Fruit fly (Drosophila melanogaster) whole organism, embryonic: ENCODE measurements around the gene Pdh.

Experiments
- Bgb ChIP-seq: fragments of 200-800 bp; sonication (Bioruptor generic); IDR thresholded peaks from 2 replicates; pipeline ENCODE4 v1.3.6; 2022; ENCODE audit warnings: missing biosample characterization, missing genetic modification characterization; ENCODE audit not compliant: partially characterized antibody
- CG10366 ChIP-seq: fragments of 200-800 bp; sonication (Bioruptor generic); IDR thresholded peaks from 2 replicates; pipeline ENCODE4 v1.3.6; 2022; ENCODE audit warnings: missing biosample characterization, missing genetic modification characterization
- CG10431 ChIP-seq: fragments of 200-800 bp; sonication (Bioruptor generic); optimal IDR thresholded peaks from 3 replicates; lab custom pipeline; 2018; ENCODE audit warnings: missing biosample characterization, mild to moderate bottlenecking, missing genetic modification characterization
- CG12769 ChIP-seq: fragments of 200-800 bp; sonication (Bioruptor generic); optimal IDR thresholded peaks from 2 replicates; lab custom pipeline; 2019; ENCODE audit warnings: missing biosample characterization, mild to moderate bottlenecking, missing genetic modification characterization, moderate library complexity
- CG12942 ChIP-seq: fragments of 200-800 bp; sonication (Bioruptor generic); optimal IDR thresholded peaks from 3 replicates; lab custom pipeline; 2016; ENCODE audit warnings: missing biosample characterization, missing genetic modification characterization
- CG13287 ChIP-seq: fragments of 200-800 bp; sonication (Bioruptor generic); IDR thresholded peaks from 2 replicates; pipeline ENCODE4 v1.3.6; 2022; ENCODE audit warnings: missing biosample characterization, missing genetic modification characterization; ENCODE audit not compliant: partially characterized antibody
- CG14860 ChIP-seq: fragments of 200-800 bp; sonication (Bioruptor generic); IDR thresholded peaks from 3 replicates; pipeline ENCODE4 v1.3.6; 2022; ENCODE audit warnings: missing biosample characterization, missing genetic modification characterization; ENCODE audit not compliant: partially characterized antibody
- CG15514 ChIP-seq: fragments of 200-800 bp; sonication (Bioruptor generic); optimal IDR thresholded peaks from 3 replicates; lab custom pipeline; 2017; ENCODE audit warnings: missing biosample characterization, missing genetic modification characterization, mild to moderate bottlenecking, moderate library complexity, missing genetic modification reagents
- CG17612 ChIP-seq: fragments of 200-800 bp; sonication (Bioruptor generic); IDR thresholded peaks from 2 replicates; pipeline ENCODE4 v1.3.6; 2022; ENCODE audit warnings: missing biosample characterization, missing genetic modification characterization
- CG31441 ChIP-seq: fragments of 200-800 bp; sonication (Bioruptor generic); IDR thresholded peaks from 2 replicates; pipeline ENCODE4 v1.3.6; 2022; ENCODE audit warnings: missing biosample characterization, missing genetic modification characterization
- CG6813 ChIP-seq: fragments of 200-800 bp; sonication (Bioruptor generic); optimal IDR thresholded peaks from 2 replicates; lab custom pipeline; 2017; ENCODE audit warnings: missing biosample characterization, missing genetic modification characterization, mild to moderate bottlenecking, moderate library complexity, missing genetic modification reagents
- CG7357 ChIP-seq: fragments of 200-800 bp; sonication (Bioruptor generic); IDR thresholded peaks from 3 replicates; pipeline ENCODE4 v1.3.6; 2022; ENCODE audit warnings: missing biosample characterization, missing genetic modification characterization
- CG8281 ChIP-seq: fragments of 200-800 bp; sonication (Bioruptor generic); optimal IDR thresholded peaks from 2 replicates; lab custom pipeline; 2018; ENCODE audit warnings: missing biosample characterization, mild to moderate bottlenecking, missing genetic modification characterization, moderate library complexity
- CG8290 ChIP-seq, 3 experiments: fragments of 200-800 bp; sonication (Bioruptor generic); optimal IDR thresholded peaks; 2 replicates each; lab custom pipeline; 2016 to 2019; ENCODE audit warnings: missing biosample characterization in 3 of 3, missing genetic modification characterization in 3 of 3, mild to moderate bottlenecking in 2 of 3, moderate library complexity in 1 of 3
- E2f2 ChIP-seq: fragments of 200-800 bp; sonication (Bioruptor generic); IDR thresholded peaks from 2 replicates; pipeline ENCODE4 v1.3.6; 2022; ENCODE audit warnings: missing biosample characterization, missing genetic modification characterization
- Elba2 ChIP-seq: fragments of 200-800 bp; sonication (Bioruptor generic); optimal IDR thresholded peaks from 3 replicates; lab custom pipeline; 2016; ENCODE audit warnings: missing biosample characterization, missing genetic modification characterization
- Gsc ChIP-seq: fragments of 200-800 bp; sonication (Bioruptor generic); IDR thresholded peaks from 2 replicates; pipeline ENCODE4 v1.3.6; 2022; ENCODE audit warnings: missing biosample characterization, missing genetic modification characterization
- Lim3 ChIP-seq: fragments of 200-800 bp; sonication (Bioruptor generic); IDR thresholded peaks from 2 replicates; pipeline ENCODE4 v1.3.6; 2022; ENCODE audit warnings: missing biosample characterization, missing genetic modification characterization
- Med ChIP-seq: fragments of 200-800 bp; sonication (Bioruptor generic); peaks from one replicate; lab custom pipeline; 2016; ENCODE audit warnings: missing biosample characterization, missing genetic modification characterization, mild to moderate bottlenecking, inconsistent platforms, moderate library complexity
- Mrtf ChIP-seq: fragments of 200-800 bp; sonication (Bioruptor generic); IDR thresholded peaks from 3 replicates; pipeline ENCODE4 v1.3.6; 2022; ENCODE audit warnings: missing biosample characterization, missing genetic modification characterization
- PHDP ChIP-seq: fragments of 200-800 bp; sonication (Bioruptor generic); optimal IDR thresholded peaks from 3 replicates; lab custom pipeline; 2018; ENCODE audit warnings: missing biosample characterization, mild to moderate bottlenecking, missing genetic modification characterization, moderate library complexity
- Pdp1 ChIP-seq, 2 experiments: fragments of 200-800 bp; sonication (Bioruptor generic); optimal IDR thresholded peaks; 3 replicates each; lab custom pipeline; 2016; ENCODE audit warnings: missing biosample characterization in 2 of 2, missing genetic modification characterization in 2 of 2, mild to moderate bottlenecking in 1 of 2, moderate library complexity in 1 of 2
- Ravus ChIP-seq: fragments of 200-800 bp; sonication (Bioruptor generic); IDR thresholded peaks from 2 replicates; pipeline ENCODE4 v1.3.6; 2022; ENCODE audit warnings: missing biosample characterization, missing genetic modification characterization
- Tbp ChIP-seq: fragments of >200 bp; optimal IDR thresholded peaks from 2 replicates; lab custom pipeline; 2018; ENCODE audit warnings: missing biosample characterization, missing genetic modification characterization
- bbx ChIP-seq: fragments of 200-800 bp; sonication (Bioruptor generic); IDR thresholded peaks from 2 replicates; pipeline ENCODE4 v1.3.6; 2022; ENCODE audit warnings: missing biosample characterization, missing genetic modification characterization; ENCODE audit not compliant: partially characterized antibody
- btn ChIP-seq: fragments of 200-800 bp; sonication (Bioruptor generic); optimal IDR thresholded peaks from 2 replicates; lab custom pipeline; 2016; ENCODE audit warnings: missing biosample characterization, missing genetic modification characterization
- chinmo ChIP-seq: fragments of 200-800 bp; sonication (Bioruptor generic); IDR thresholded peaks from 4 replicates; pipeline ENCODE4 v1.3.6; 2022; ENCODE audit warnings: missing biosample characterization, missing genetic modification characterization; ENCODE audit not compliant: partially characterized antibody
- ci ChIP-seq: fragments of 200-800 bp; sonication (Bioruptor generic); IDR thresholded peaks from 3 replicates; pipeline ENCODE4 v1.3.6; 2022; ENCODE audit warnings: missing biosample characterization, missing genetic modification characterization
- crol ChIP-seq: fragments of 200-800 bp; sonication (Bioruptor generic); IDR thresholded peaks from 2 replicates; pipeline ENCODE4 v1.3.6; 2022; ENCODE audit warnings: missing biosample characterization, missing genetic modification characterization
- da ChIP-seq: fragments of 200-800 bp; sonication (Bioruptor generic); optimal IDR thresholded peaks from 2 replicates; lab custom pipeline; 2016; ENCODE audit warnings: missing biosample characterization, missing genetic modification characterization
- dm ChIP-seq: fragments of 200-800 bp; sonication (Bioruptor generic); optimal IDR thresholded peaks from 3 replicates; lab custom pipeline; 2016; ENCODE audit warnings: missing biosample characterization, missing genetic modification characterization
- dpn ChIP-seq, 2 experiments: fragments of 200-800 bp; sonication (Bioruptor generic); optimal IDR thresholded peaks; 3 replicates each; lab custom pipeline; 2016; ENCODE audit warnings: missing biosample characterization in 2 of 2, missing genetic modification characterization in 2 of 2
- en ChIP-seq: fragments of 200-800 bp; sonication (Bioruptor generic); optimal IDR thresholded peaks from 2 replicates; lab custom pipeline; 2016; ENCODE audit warnings: missing biosample characterization, missing genetic modification characterization
- fru ChIP-seq: fragments of >200 bp; optimal IDR thresholded peaks from 2 replicates; lab custom pipeline; 2017
- ftz-f1 ChIP-seq: fragments of 200-800 bp; sonication (Bioruptor generic); optimal IDR thresholded peaks from 2 replicates; lab custom pipeline; 2016; ENCODE audit warnings: missing biosample characterization, missing genetic modification characterization
- gsb ChIP-seq: fragments of 200-800 bp; sonication (Bioruptor generic); IDR thresholded peaks from 2 replicates; pipeline ENCODE4 v1.3.6; 2022; ENCODE audit warnings: missing biosample characterization, missing genetic modification characterization
- hth ChIP-seq: fragments of >200 bp; optimal IDR thresholded peaks from 2 replicates; lab custom pipeline; 2017; ENCODE audit warnings: inconsistent platforms
- jigr1 ChIP-seq: fragments of 200-800 bp; sonication (Bioruptor generic); IDR thresholded peaks from 3 replicates; pipeline ENCODE4 v1.3.6; 2022; ENCODE audit warnings: missing biosample characterization, missing genetic modification characterization
- lab ChIP-seq: fragments of 200-800 bp; sonication (Bioruptor generic); optimal IDR thresholded peaks from 3 replicates; lab custom pipeline; 2017; ENCODE audit warnings: missing biosample characterization, missing genetic modification characterization, mild to moderate bottlenecking, moderate library complexity, missing genetic modification reagents
- lola ChIP-seq, 3 experiments: fragments of >200 bp in 2 of 3; fragments of 200-800 bp in 1 of 3; sonication (Bioruptor generic) in 1 of 3; optimal IDR thresholded peaks; 2 replicates each; lab custom pipeline; 2017 to 2019; ENCODE audit warnings: missing biosample characterization in 3 of 3, missing genetic modification characterization in 3 of 3, mild to moderate bottlenecking in 1 of 3, moderate library complexity in 1 of 3
- pros ChIP-seq: fragments of 200-800 bp; sonication (Bioruptor generic); optimal IDR thresholded peaks from 3 replicates; lab custom pipeline; 2019; ENCODE audit warnings: missing biosample characterization, mild to moderate bottlenecking, missing genetic modification characterization, moderate library complexity
- sc ChIP-seq, 3 experiments: fragments of >200 bp in 2 of 3; fragments of 200-800 bp in 1 of 3; sonication (Bioruptor generic) in 1 of 3; optimal IDR thresholded peaks; 2 replicates in 2 of 3; 3 replicates in 1 of 3; lab custom pipeline; 2017; ENCODE audit warnings: mild to moderate bottlenecking in 1 of 3, missing biosample characterization in 1 of 3, missing genetic modification characterization in 1 of 3, missing genetic modification reagents in 1 of 3
- schlank ChIP-seq: fragments of 200-800 bp; sonication (Bioruptor generic); optimal IDR thresholded peaks from 2 replicates; lab custom pipeline; 2018; ENCODE audit warnings: missing biosample characterization, mild to moderate bottlenecking, missing genetic modification characterization
- scrt ChIP-seq: fragments of 200-800 bp; sonication (Bioruptor generic); optimal IDR thresholded peaks from 2 replicates; lab custom pipeline; 2018; ENCODE audit warnings: missing biosample characterization, mild to moderate bottlenecking, missing genetic modification characterization, moderate library complexity
- twi ChIP-seq: fragments of 200-800 bp; optimal IDR thresholded peaks from 2 replicates; lab custom pipeline; 2019; ENCODE audit warnings: missing biosample characterization, mild to moderate bottlenecking, missing genetic modification characterization, moderate library complexity
- unpg ChIP-seq: fragments of 200-800 bp; sonication (Bioruptor generic); optimal IDR thresholded peaks from 3 replicates; lab custom pipeline; 2018; ENCODE audit warnings: missing biosample characterization, mild to moderate bottlenecking, missing genetic modification characterization, moderate library complexity
- usp ChIP-seq: fragments of >200 bp; optimal IDR thresholded peaks from 2 replicates; lab custom pipeline; 2017; ENCODE audit warnings: missing biosample characterization, missing genetic modification characterization
- vvl ChIP-seq: fragments of 200-800 bp; sonication (Bioruptor generic); IDR thresholded peaks from 2 replicates; pipeline ENCODE4 v1.3.6; 2022; ENCODE audit warnings: missing biosample characterization, missing genetic modification characterization
- zen2 ChIP-seq: fragments of 200-800 bp; sonication (Bioruptor generic); IDR thresholded peaks from 3 replicates; pipeline ENCODE4 v1.3.6; 2022; ENCODE audit warnings: missing biosample characterization, missing genetic modification characterization; ENCODE audit not compliant: partially characterized antibody

Gene Pdh

dm6 chr3L:16334876-16335275 lies 19.2 kb downstream of the Pdh start:
- TF ChIP-seq Lim3 (GFP tag; lab: Robert Waterston, UW) (no peak), CG10431 (no peak), Gsc (GFP tag; lab: Robert Waterston, UW) (no peak), vvl (GFP tag; lab: Robert Waterston, UW) (peak; percentile 24; the same call in 1 of the 2 replicates), crol (GFP tag; lab: Robert Waterston, UW) (no peak), chinmo (GFP tag; lab: Robert Waterston, UW) (no peak), CG6813 (GFP tag; lab: Kevin White, UChicago) (no peak), lab (GFP tag; lab: Kevin White, UChicago) (no peak), lola (GFP tag; optimal IDR thresholded peaks at IDR 0.05; lab: Kevin White, UChicago) (peak in 1 of 3 experiments; percentile 53), CG8281 (tag; lab: Kevin White, UChicago) (no peak), ftz-f1 (GFP tag; lab: Kevin White, UChicago) (peak; percentile 44), CG14860 (GFP tag; lab: Robert Waterston, UW) (no peak), fru (lab: Kevin White, UChicago) (no peak), sc (optimal IDR thresholded peaks at IDR 0.05; lab: Kevin White, UChicago) (no peak), sc (GFP tag; optimal IDR thresholded peaks at IDR 0.05; lab: Kevin White, UChicago) (no peak), CG12769 (peak; percentile 46), CG12942 (GFP tag; lab: Kevin White, UChicago) (no peak), dpn (GFP tag; optimal IDR thresholded peaks at IDR 0.05; lab: Kevin White, UChicago) (no peak), Bgb (peak; percentile 18; the same call in 1 of the 2 replicates), Mrtf (GFP tag; lab: Robert Waterston, UW) (no peak), btn (GFP tag; lab: Kevin White, UChicago) (no peak), zen2 (0 out of 3 replicates have a peak, but pooled peaks have one; percentile 13), ci (GFP tag; lab: Robert Waterston, UW) (peak; percentile 58; the same call in 1 of the 3 replicates), CG7357 (no peak), CG17612 (GFP tag; lab: Robert Waterston, UW) (peak; percentile 35; the same call in 1 of the 2 replicates), gsb (GFP tag; lab: Robert Waterston, UW) (no peak), CG15514 (peak; percentile 96), scrt (GFP tag; lab: Kevin White, UChicago) (no peak), schlank (tag; lab: Kevin White, UChicago) (no peak), Ravus (no peak), unpg (GFP tag; lab: Kevin White, UChicago) (no peak), Elba2 (GFP tag; lab: Kevin White, UChicago) (no peak), hth (lab: Kevin White, UChicago) (no peak), usp (GFP tag; lab: Kevin White, UChicago) (no peak), Tbp (GFP tag; lab: Kevin White, UChicago) (no peak), CG10366 (GFP tag; lab: Robert Waterston, UW) (no peak), pros (GFP tag; lab: Kevin White, UChicago) (no peak), Med (peak; percentile 75), CG13287 (GFP tag; lab: Robert Waterston, UW) (peak; percentile 45; the same call in 1 of the 2 replicates), bbx (peak; percentile 38; the same call in 1 of the 2 replicates), jigr1 (GFP tag; lab: Robert Waterston, UW) (no peak), Pdp1 (GFP tag; optimal IDR thresholded peaks at IDR 0.05; lab: Kevin White, UChicago) (peak in 1 of 2 experiments; percentile 65), PHDP (tag; lab: Kevin White, UChicago) (no peak), CG31441 (GFP tag; lab: Robert Waterston, UW) (no peak), dm (no peak), en (GFP tag; lab: Kevin White, UChicago) (no peak), twi (tag; lab: Kevin White, UChicago) (no peak), da (no peak), E2f2 (peak; percentile 9; the same call in 1 of the 2 replicates), CG8290 (GFP tag; optimal IDR thresholded peaks at IDR 0.05; lab: Kevin White, UChicago) (no peak), CG8290 (tag; optimal IDR thresholded peaks at IDR 0.05; lab: Kevin White, UChicago) (peak in 1 of 2 experiments; percentile 31)
